Worm (Caenorhabditis elegans): ENCODE results near the gene cex-2.

DNA sequence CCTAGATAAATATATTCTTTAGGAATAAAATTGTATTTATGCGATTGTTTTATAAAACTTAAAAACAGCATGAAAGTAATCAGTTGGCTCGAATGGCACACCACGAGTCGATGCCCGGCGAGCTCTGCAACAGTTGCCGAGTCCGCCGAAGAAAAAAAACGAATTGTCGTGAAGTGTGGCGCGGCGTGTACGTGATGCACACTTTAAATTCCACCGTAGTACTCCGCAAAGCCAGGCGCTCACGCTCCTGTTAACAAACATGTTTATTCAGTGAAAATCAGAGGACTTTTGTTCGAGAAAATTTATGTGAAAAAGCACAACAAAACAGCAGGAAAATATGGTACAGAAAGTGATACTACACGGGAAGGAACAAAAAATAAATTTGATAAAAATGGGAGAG, 35.4 kb upstream of the cex-2 start:
- no peak for TF ChIP-seq snpc-4 (tag; optimal IDR thresholded peaks at IDR 0.05)
- TF ChIP-seq mab-5 (tag; optimal IDR thresholded peaks at IDR 0.05): no peak
- no peak for TF ChIP-seq bed-3 (GFP tag; optimal IDR thresholded peaks at IDR 0.05)
